Worm (Caenorhabditis elegans) whole organism, midembryonic: ENCODE measurements around the gene C39B10.4.

Source experiments
- T22C8.4 ChIP-seq: fragments of 200-800 bp; sonication (Bioruptor generic); IDR thresholded peaks from 2 replicates; pipeline ENCODE4 v1.3.6; 2022; ENCODE audit warnings: missing genetic modification characterization, missing compliant biosample characterization
- cog-1 ChIP-seq: sonication (generic microtip); optimal IDR thresholded peaks from 2 replicates; lab custom pipeline; 2016; ENCODE audit warnings: missing genetic modification characterization, missing compliant biosample characterization
- klf-2 ChIP-seq: fragments of 200-800 bp; sonication (Bioruptor generic); conservative IDR thresholded peaks from 2 replicates; pipeline ENCODE4 v1.3.6; 2022; ENCODE audit warnings: missing genetic modification reagents, missing genetic modification characterization, missing compliant biosample characterization
- med-1 ChIP-seq: sonication (generic microtip); optimal IDR thresholded peaks from 2 replicates; lab custom pipeline; 2017; ENCODE audit warnings: missing genetic modification characterization, mild to moderate bottlenecking, missing compliant biosample characterization, antibody characterized with exemption, missing genetic modification reagents; ENCODE audit not compliant: insufficient read depth
- tab-1 ChIP-seq: fragments of 200-800 bp; sonication (Bioruptor generic); IDR thresholded peaks from 2 replicates; pipeline ENCODE4 v1.3.6; 2022; ENCODE audit warnings: missing genetic modification characterization, missing compliant biosample characterization
- ztf-23 ChIP-seq: fragments of 200-800 bp; sonication (Bioruptor generic); IDR thresholded peaks from 2 replicates; pipeline ENCODE4 v1.3.6; 2022; ENCODE audit warnings: missing genetic modification reagents, missing genetic modification characterization, missing compliant biosample characterization
- ztf-29 ChIP-seq: fragments of 200-800 bp; sonication (Bioruptor generic); IDR thresholded peaks from 2 replicates; pipeline ENCODE4 v1.3.6; 2022; ENCODE audit warnings: missing genetic modification reagents, missing genetic modification characterization, missing compliant biosample characterization

- TF ChIP-seq T22C8.4 (GFP tag; lab: Robert Waterston, UW): no peak
- no peak for TF ChIP-seq ztf-23 (GFP tag; lab: Robert Waterston, UW)
- no peak for TF ChIP-seq tab-1 (GFP tag; lab: Robert Waterston, UW)
- no peak for TF ChIP-seq cog-1 (tag; lab: Kevin White, UChicago)
- no peak for TF ChIP-seq klf-2 (GFP tag; lab: Robert Waterston, UW)
- no peak for TF ChIP-seq ztf-29 (GFP tag; lab: Robert Waterston, UW)
- TF ChIP-seq med-1 (GFP tag; lab: Kevin White, UChicago): no peak
Observed at ce11 chrX:10401118-10401517, 43.7 kb upstream of the C39B10.4 start.
